Worm (Caenorhabditis elegans): ENCODE results near the gene ketn-1.

ketn-1 gene

DNA sequence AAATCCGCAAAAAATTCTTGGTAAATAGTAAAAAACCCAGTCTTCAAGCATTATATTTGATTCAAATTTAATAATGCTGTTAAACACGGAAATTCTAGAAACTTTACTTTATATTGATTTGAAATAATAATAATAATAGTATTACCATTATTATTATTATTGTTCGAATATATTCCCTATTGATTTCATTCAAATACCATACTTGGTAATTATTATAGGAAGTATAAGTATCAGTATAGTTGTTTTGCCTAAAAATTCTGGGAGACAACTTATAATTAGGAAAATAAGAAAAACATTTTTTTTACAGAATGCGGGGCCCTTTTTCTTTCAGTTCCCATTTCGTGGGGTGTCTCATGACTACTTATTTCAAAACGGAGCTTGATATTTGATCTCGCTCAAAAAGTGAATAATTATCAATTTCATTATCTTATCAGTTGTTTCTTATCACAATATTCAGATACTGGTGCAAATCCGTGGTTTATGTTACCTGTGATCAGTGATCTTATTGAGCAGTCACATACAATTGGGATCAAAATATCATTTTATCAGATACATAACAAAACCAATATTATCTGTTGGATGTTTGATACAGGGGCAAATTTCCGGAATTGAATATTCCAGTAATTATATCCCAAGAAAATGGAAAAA, 40.8 kb upstream of the ketn-1 start, which contains the start of gene srj-49:
Gene srj-49 (minus strand): TSS at position 51 of the 648 bp plus-strand sequence.
- TF ChIP-seq arid-1 (GFP tag; conservative IDR thresholded peaks at IDR 0.05) (no peak), ceh-44 (GFP tag; IDR thresholded peaks at IDR 0.05) (no peak), snpc-1.2 (GFP tag; IDR thresholded peaks at IDR 0.05) (no peak), Y75B8A.6 (GFP tag; IDR thresholded peaks at IDR 0.05) (no peak), ZK546.5 (tag; optimal IDR thresholded peaks at IDR 0.05) (no peak), D1046.2 (GFP tag; IDR thresholded peaks at IDR 0.05) (no peak), pqm-1 (tag; optimal IDR thresholded peaks at IDR 0.05) (peak; percentile 74), daf-16 (GFP tag; optimal IDR thresholded peaks at IDR 0.05) (no peak), daf-16 (tag; optimal IDR thresholded peaks at IDR 0.05) (peak; percentile 56), lim-7 (GFP tag; IDR thresholded peaks at IDR 0.05) (no peak), nhr-28 (tag; optimal IDR thresholded peaks at IDR 0.05) (peak; percentile 68), daf-19 (GFP tag; conservative IDR thresholded peaks at IDR 0.05) (no peak), mxl-2 (GFP tag; conservative IDR thresholded peaks at IDR 0.05) (no peak), zip-2 (tag; optimal IDR thresholded peaks at IDR 0.05) (no peak), dmd-6 (GFP tag; IDR thresholded peaks at IDR 0.05) (peak; percentile 91)

DNA sequence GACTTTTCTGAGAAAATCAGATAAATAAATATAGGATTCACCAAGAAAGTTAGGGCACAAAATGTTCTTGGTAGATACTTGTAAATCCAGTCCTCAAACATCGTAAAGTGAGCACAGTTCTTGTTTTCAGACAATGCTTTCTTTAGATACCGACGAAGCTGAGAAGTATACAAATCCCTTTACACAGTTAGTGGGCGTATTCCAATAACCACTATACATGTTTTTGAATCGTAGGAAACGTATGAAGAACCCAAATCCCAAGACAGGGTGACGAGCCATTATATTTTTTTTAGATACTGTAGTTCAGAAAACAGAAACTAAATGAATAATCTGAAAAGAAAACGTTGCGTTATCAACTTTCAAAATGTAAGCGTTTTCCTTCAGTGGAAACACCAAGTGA, 38.1 kb upstream of the ketn-1 start, which contains the start of gene srj-44:
Gene srj-44 (minus strand): TSS at position 101 of the 400 bp plus-strand sequence.
- no peak for TF ChIP-seq mxl-3 (GFP tag; optimal IDR thresholded peaks at IDR 0.05)
- no peak for TF ChIP-seq lin-15B (tag; optimal IDR thresholded peaks at IDR 0.05)
- no peak for TF ChIP-seq unc-130 (GFP tag; optimal IDR thresholded peaks at IDR 0.05)
- TF ChIP-seq lin-1 (GFP tag; IDR thresholded peaks at IDR 0.05): no peak
- no peak for TF ChIP-seq vab-7 (GFP tag; IDR thresholded peaks at IDR 0.05)
- no peak for TF ChIP-seq unc-39 (tag; optimal IDR thresholded peaks at IDR 0.05)
- TF ChIP-seq lin-39 (tag; optimal IDR thresholded peaks at IDR 0.05): no peak
- TF ChIP-seq Y75B8A.6 (GFP tag; IDR thresholded peaks at IDR 0.05): no peak
- no peak for TF ChIP-seq arid-1 (GFP tag; conservative IDR thresholded peaks at IDR 0.05)
- no peak for TF ChIP-seq zfp-2 (tag; optimal IDR thresholded peaks at IDR 0.05)
- TF ChIP-seq dmd-6 (GFP tag; IDR thresholded peaks at IDR 0.05): no peak
- no peak for TF ChIP-seq lin-38 (GFP tag; IDR thresholded peaks at IDR 0.05)
- TF ChIP-seq set-16 (GFP tag; IDR thresholded peaks at IDR 0.05): no peak
- no peak for TF ChIP-seq pha-4 (GFP tag; IDR thresholded peaks at IDR 0.05)
- TF ChIP-seq pha-4 (tag; optimal IDR thresholded peaks at IDR 0.05): no peak
- TF ChIP-seq egl-27 (tag; optimal IDR thresholded peaks at IDR 0.05): no peak
- TF ChIP-seq mep-1 (tag; optimal IDR thresholded peaks at IDR 0.05): no peak

DNA sequence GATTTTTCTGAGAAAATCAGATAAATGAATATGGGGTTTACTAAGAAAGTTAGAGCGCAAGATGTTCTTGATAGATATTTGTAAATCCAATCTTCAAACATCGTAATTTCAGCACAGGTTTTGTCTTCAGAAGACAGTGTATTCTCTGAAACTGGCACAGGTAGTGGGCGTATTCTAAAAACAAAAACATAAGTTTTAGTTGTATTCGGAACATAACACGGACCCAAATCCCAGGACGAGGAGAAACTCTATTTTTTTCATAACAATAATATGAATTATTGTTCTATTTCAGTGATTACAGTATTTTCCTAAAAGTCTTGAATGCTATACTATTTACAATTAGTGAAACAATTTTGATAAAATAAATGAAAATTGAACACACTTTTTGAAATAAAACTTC, 28.8 kb upstream of the ketn-1 start, which contains the start of gene srj-45:
Gene srj-45 (minus strand): TSS at position 101 of the 400 bp plus-strand sequence.
- TF ChIP-seq F37D6.2 (tag; optimal IDR thresholded peaks at IDR 0.05): no peak
- TF ChIP-seq sdz-12 (GFP tag; optimal IDR thresholded peaks at IDR 0.05): no peak
- no peak for TF ChIP-seq fkh-10 (GFP tag; optimal IDR thresholded peaks at IDR 0.05)
- TF ChIP-seq ctbp-1 (GFP tag; IDR thresholded peaks at IDR 0.05): no peak
- no peak for TF ChIP-seq mxl-3 (GFP tag; optimal IDR thresholded peaks at IDR 0.05)
- no peak for TF ChIP-seq tra-1 (GFP tag; IDR thresholded peaks at IDR 0.05)
- no peak for TF ChIP-seq aha-1 (tag)
- TF ChIP-seq daf-12 (tag; optimal IDR thresholded peaks at IDR 0.05): no peak

DNA sequence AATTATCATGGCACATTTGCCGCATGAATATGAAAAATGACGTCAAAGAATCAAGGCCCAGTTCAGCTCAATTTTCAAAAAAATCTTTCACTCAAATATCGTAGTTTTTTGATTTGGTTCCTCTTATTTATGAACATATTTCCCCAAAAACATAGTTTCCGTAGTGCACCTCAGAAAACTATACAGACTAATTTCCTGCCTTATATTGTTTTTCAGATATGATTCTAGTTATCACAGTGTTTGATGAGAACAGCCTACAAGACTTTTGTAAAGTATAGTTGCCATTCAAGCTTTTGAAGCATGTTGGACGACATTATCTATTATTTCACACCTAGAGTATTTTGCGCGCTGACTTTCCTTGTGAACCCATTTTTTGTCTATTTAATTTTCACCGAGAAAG, 25.0 kb upstream of the ketn-1 start, which contains the start of gene srj-50:
Gene srj-50 (plus strand): TSS at position 301 of the 400 bp plus-strand sequence.
- TF ChIP-seq dmd-8 (GFP tag; IDR thresholded peaks at IDR 0.05): no peak
- TF ChIP-seq nhr-237 (tag; optimal IDR thresholded peaks at IDR 0.05): no peak
- no peak for TF ChIP-seq dmd-9 (GFP tag; IDR thresholded peaks at IDR 0.05)
- TF ChIP-seq nhr-28 (tag; optimal IDR thresholded peaks at IDR 0.05): no peak

Data from whole organism, L4 larva.